Worm (Caenorhabditis elegans) whole organism, early embryonic: ENCODE measurements around the gene F09E5.11.
A peak's percentile ranks its signal among the peaks of the same experiment; 100 is the strongest.

Experiments
- B0310.2 ChIP-seq: sonication (generic microtip); optimal IDR thresholded peaks from 2 replicates; lab custom pipeline; 2016; ENCODE audit warnings: mild to moderate bottlenecking, missing genetic modification characterization, missing compliant biosample characterization
- F13C5.2 ChIP-seq: sonication (generic microtip); optimal IDR thresholded peaks from 2 replicates; lab custom pipeline; 2017; ENCODE audit warnings: mild to moderate bottlenecking, missing genetic modification characterization, inconsistent platforms, missing compliant biosample characterization
- aly-1 ChIP-seq: sonication (generic microtip); optimal IDR thresholded peaks from 2 replicates; lab custom pipeline; 2016; ENCODE audit warnings: missing genetic modification characterization, missing compliant biosample characterization
- ama-1 ChIP-seq: fragments of 150-350 bp; optimal IDR thresholded peaks from 2 replicates; lab custom pipeline; 2014
- ceh-13 ChIP-seq: fragments of 200-800 bp; sonication (Bioruptor generic); optimal IDR thresholded peaks from 2 replicates; lab custom pipeline; 2018; ENCODE audit warnings: mild to moderate bottlenecking, missing genetic modification characterization, missing compliant biosample characterization
- ceh-36 ChIP-seq: sonication (generic microtip); optimal IDR thresholded peaks from 2 replicates; lab custom pipeline; 2016; ENCODE audit warnings: missing genetic modification characterization, inconsistent platforms, missing compliant biosample characterization
- ets-7 ChIP-seq: sonication (generic microtip); optimal IDR thresholded peaks from 2 replicates; lab custom pipeline; 2016; ENCODE audit warnings: missing genotype, missing genetic modification characterization, missing compliant biosample characterization
- flt-1 ChIP-seq: fragments of 200-800 bp; sonication (Bioruptor generic); IDR thresholded peaks from 2 replicates; pipeline ENCODE4 v1.3.6; 2022; ENCODE audit warnings: missing genetic modification characterization, missing compliant biosample characterization
- hmbx-1 ChIP-seq: sonication (generic microtip); optimal IDR thresholded peaks from 2 replicates; lab custom pipeline; 2016; ENCODE audit warnings: mild to moderate bottlenecking, missing genetic modification characterization, missing compliant biosample characterization
- hmg-4 ChIP-seq: fragments of 200-800 bp; sonication (Bioruptor generic); optimal IDR thresholded peaks from 2 replicates; lab custom pipeline; 2018; ENCODE audit warnings: mild to moderate bottlenecking, missing genetic modification characterization, missing compliant biosample characterization
- hnd-1 ChIP-seq: sonication (generic microtip); optimal IDR thresholded peaks from 2 replicates; lab custom pipeline; 2016; ENCODE audit warnings: missing genetic modification characterization, missing compliant biosample characterization
- scrt-1 ChIP-seq: fragments of 200-800 bp; sonication (Bioruptor generic); IDR thresholded peaks from 2 replicates; pipeline ENCODE4 v1.3.6; 2022; ENCODE audit warnings: missing genetic modification characterization, missing compliant biosample characterization
- tbx-37 ChIP-seq: fragments of 200-800 bp; sonication (Bioruptor generic); conservative IDR thresholded peaks from 2 replicates; pipeline ENCODE4 v1.3.6; 2022; ENCODE audit warnings: missing genetic modification reagents, missing genetic modification characterization, missing compliant biosample characterization
- tra-4 ChIP-seq: sonication (generic microtip); optimal IDR thresholded peaks from 2 replicates; lab custom pipeline; 2017; ENCODE audit warnings: missing genetic modification characterization, missing compliant biosample characterization

DNA sequence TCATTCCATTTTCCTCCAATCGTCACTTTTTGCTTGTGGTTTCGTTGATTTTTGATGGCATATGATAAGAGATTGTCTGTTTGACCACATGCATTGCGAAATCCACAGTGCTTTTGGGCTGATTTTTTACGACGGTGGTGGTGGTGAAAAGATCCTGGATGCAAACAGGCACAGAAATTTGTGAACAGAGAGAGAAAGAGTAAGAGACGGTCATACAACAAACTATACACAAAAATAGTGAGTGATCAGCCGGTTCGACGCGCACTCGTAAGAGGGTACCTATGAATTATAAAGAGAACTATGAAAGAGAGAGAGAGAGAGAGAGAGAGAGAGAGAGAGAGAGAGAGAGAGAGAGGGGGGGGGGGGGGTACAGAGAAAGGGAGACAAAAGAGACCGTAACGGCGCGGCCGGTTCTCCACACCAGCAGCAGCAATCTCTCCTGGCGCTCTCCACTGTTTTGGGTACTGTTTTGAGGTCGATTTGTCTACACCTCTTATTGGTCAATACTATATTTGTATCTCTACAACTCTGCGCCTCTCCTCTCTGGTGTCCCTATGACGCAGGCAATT is 36.2 kb downstream of the F09E5.11 start:
- TF ChIP-seq flt-1 (GFP tag; lab: Robert Waterston, UW) (no peak), ama-1 (lab: Kevin White, UChicago) (no peak), F13C5.2 (tag; lab: Kevin White, UChicago) (no peak), aly-1 (tag; lab: Kevin White, UChicago) (no peak), B0310.2 (no peak), tra-4 (tag; lab: Kevin White, UChicago) (no peak), ceh-13 (GFP tag; lab: Kevin White, UChicago) (no peak), ets-7 (no peak), hmbx-1 (tag; lab: Kevin White, UChicago) (no peak), scrt-1 (GFP tag; lab: Robert Waterston, UW) (no peak), hmg-4 (GFP tag; lab: Kevin White, UChicago) (peak; percentile 42), hnd-1 (tag; lab: Kevin White, UChicago) (no peak), ceh-36 (peak; percentile 29), tbx-37 (no peak)
